Fruit fly (Drosophila melanogaster) whole organism, embryonic: ENCODE measurements around the gene Mad.

Experiments used
- Ada2b ChIP-seq: fragments of 200-800 bp; sonication (Bioruptor generic); IDR thresholded peaks from 2 replicates; pipeline ENCODE4 v1.3.6; 2022; ENCODE audit warnings: missing biosample characterization, missing genetic modification characterization
- Aef1 ChIP-seq: fragments of 200-800 bp; sonication (Bioruptor generic); IDR thresholded peaks from 3 replicates; pipeline ENCODE4 v1.3.6; 2022; ENCODE audit warnings: missing biosample characterization, missing genetic modification characterization
- CG10209 ChIP-seq: fragments of 200-800 bp; sonication (Bioruptor generic); optimal IDR thresholded peaks from 3 replicates; lab custom pipeline; 2017; ENCODE audit warnings: missing biosample characterization, mild to moderate bottlenecking, missing genetic modification characterization, missing genetic modification reagents
- CG1024 ChIP-seq: fragments of 200-800 bp; sonication (Bioruptor generic); IDR thresholded peaks from 2 replicates; pipeline ENCODE4 v1.3.6; 2022; ENCODE audit warnings: missing biosample characterization, missing genetic modification characterization
- CG10274 ChIP-seq: fragments of 200-800 bp; sonication (Bioruptor generic); optimal IDR thresholded peaks from 3 replicates; lab custom pipeline; 2017; ENCODE audit warnings: missing biosample characterization, mild to moderate bottlenecking, missing genetic modification characterization
- CG10543 ChIP-seq: fragments of 200-800 bp; sonication (Bioruptor generic); optimal IDR thresholded peaks from 3 replicates; lab custom pipeline; 2017; ENCODE audit warnings: missing biosample characterization, mild to moderate bottlenecking, missing genetic modification characterization, moderate library complexity
- CG10654 ChIP-seq: fragments of 200-800 bp; sonication (Bioruptor generic); optimal IDR thresholded peaks from 2 replicates; lab custom pipeline; 2016; ENCODE audit warnings: missing biosample characterization, missing genetic modification characterization
- CG12219 ChIP-seq: fragments of 200-800 bp; sonication (Bioruptor generic); optimal IDR thresholded peaks from 3 replicates; lab custom pipeline; 2018; ENCODE audit warnings: missing biosample characterization, mild to moderate bottlenecking, missing genetic modification characterization
- CG14667 ChIP-seq: fragments of 200-800 bp; sonication (Bioruptor generic); IDR thresholded peaks from 2 replicates; pipeline ENCODE4 v1.3.6; 2022; ENCODE audit warnings: missing biosample characterization, missing genetic modification characterization
- CG14710 ChIP-seq: fragments of 200-800 bp; sonication (Bioruptor generic); optimal IDR thresholded peaks from 3 replicates; lab custom pipeline; 2019; ENCODE audit warnings: missing biosample characterization, mild to moderate bottlenecking, missing genetic modification characterization, moderate library complexity
- CG16813 ChIP-seq: fragments of 200-800 bp; sonication (Bioruptor generic); IDR thresholded peaks from 3 replicates; pipeline ENCODE4 v1.3.6; 2022; ENCODE audit warnings: missing biosample characterization, missing genetic modification characterization; ENCODE audit not compliant: partially characterized antibody
- CG17328 ChIP-seq: fragments of 200-800 bp; sonication (Bioruptor generic); IDR thresholded peaks from 2 replicates; pipeline ENCODE4 v1.3.6; 2022; ENCODE audit warnings: missing biosample characterization, missing genetic modification characterization
- CG17612 ChIP-seq: fragments of 200-800 bp; sonication (Bioruptor generic); IDR thresholded peaks from 2 replicates; pipeline ENCODE4 v1.3.6; 2022; ENCODE audit warnings: missing biosample characterization, missing genetic modification characterization
- CG3163 ChIP-seq: fragments of 200-800 bp; sonication (Bioruptor generic); optimal IDR thresholded peaks from 3 replicates; lab custom pipeline; 2016; ENCODE audit warnings: missing biosample characterization, missing genetic modification characterization
- CG6272 ChIP-seq: fragments of 200-800 bp; sonication (Bioruptor generic); IDR thresholded peaks from 2 replicates; pipeline ENCODE4 v1.3.6; 2022; ENCODE audit warnings: missing biosample characterization, missing genetic modification characterization
- CG7556 ChIP-seq: fragments of 200-800 bp; sonication (Bioruptor generic); optimal IDR thresholded peaks from 2 replicates; lab custom pipeline; 2017; ENCODE audit warnings: missing biosample characterization, mild to moderate bottlenecking, missing genetic modification characterization
- CG7745 ChIP-seq: fragments of 200-800 bp; sonication (Bioruptor generic); optimal IDR thresholded peaks from 2 replicates; lab custom pipeline; 2018; ENCODE audit warnings: missing biosample characterization, mild to moderate bottlenecking, missing genetic modification characterization, moderate library complexity
- CG7786 ChIP-seq: fragments of 200-800 bp; sonication (Bioruptor generic); optimal IDR thresholded peaks from 2 replicates; lab custom pipeline; 2016; ENCODE audit warnings: missing biosample characterization, missing genetic modification characterization
- CG7839 ChIP-seq: fragments of 200-800 bp; sonication (Bioruptor generic); optimal IDR thresholded peaks from 3 replicates; lab custom pipeline; 2018; ENCODE audit warnings: missing biosample characterization, mild to moderate bottlenecking, missing genetic modification characterization, moderate library complexity
- CG8089 ChIP-seq: fragments of 200-800 bp; sonication (Bioruptor generic); optimal IDR thresholded peaks from 3 replicates; lab custom pipeline; 2016; ENCODE audit warnings: missing biosample characterization, missing genetic modification characterization
- CHES-1-like ChIP-seq: fragments of 200-800 bp; sonication (Bioruptor generic); optimal IDR thresholded peaks from 2 replicates; lab custom pipeline; 2016; ENCODE audit warnings: missing biosample characterization, missing genetic modification characterization
- Chrac-16 ChIP-seq: fragments of 200-800 bp; sonication (Bioruptor generic); optimal IDR thresholded peaks from 3 replicates; lab custom pipeline; 2016; ENCODE audit warnings: missing biosample characterization, missing genetic modification characterization
- Dbx ChIP-seq: fragments of 200-800 bp; sonication (Bioruptor generic); IDR thresholded peaks from 3 replicates; pipeline ENCODE4 v1.3.6; 2022; ENCODE audit warnings: missing biosample characterization, missing genetic modification characterization
- E2f2 ChIP-seq: fragments of 200-800 bp; sonication (Bioruptor generic); IDR thresholded peaks from 2 replicates; pipeline ENCODE4 v1.3.6; 2022; ENCODE audit warnings: missing biosample characterization, missing genetic modification characterization
- ERR ChIP-seq: fragments of 200-800 bp; sonication (Bioruptor generic); optimal IDR thresholded peaks from 2 replicates; lab custom pipeline; 2016; ENCODE audit warnings: missing biosample characterization, missing genetic modification characterization
- Fer3 ChIP-seq: fragments of 200-800 bp; sonication (Bioruptor generic); optimal IDR thresholded peaks from 2 replicates; lab custom pipeline; 2018; ENCODE audit warnings: missing biosample characterization, mild to moderate bottlenecking, missing genetic modification characterization, moderate library complexity
- HLH4C ChIP-seq: fragments of 200-800 bp; sonication (Bioruptor generic); IDR thresholded peaks from 3 replicates; pipeline ENCODE4 v1.3.6; 2022; ENCODE audit warnings: missing biosample characterization, missing genetic modification characterization; ENCODE audit not compliant: partially characterized antibody
- HmgD ChIP-seq: fragments of 200-800 bp; sonication (Bioruptor generic); optimal IDR thresholded peaks from 3 replicates; lab custom pipeline; 2016; ENCODE audit warnings: missing biosample characterization, missing genetic modification characterization
- Mad ChIP-seq: fragments of 200-800 bp; sonication (Bioruptor generic); optimal IDR thresholded peaks from 2 replicates; lab custom pipeline; 2016; ENCODE audit warnings: missing biosample characterization, missing genetic modification characterization
- Max ChIP-seq: fragments of 200-800 bp; sonication (Bioruptor generic); optimal IDR thresholded peaks from 2 replicates; lab custom pipeline; 2016; ENCODE audit warnings: missing biosample characterization, mild to moderate bottlenecking, missing genetic modification characterization
- Nf-YC ChIP-seq: fragments of 200-800 bp; optimal IDR thresholded peaks from 3 replicates; lab custom pipeline; 2019; ENCODE audit warnings: missing biosample characterization, mild to moderate bottlenecking, missing genetic modification characterization, moderate library complexity
- Ptx1 ChIP-seq: fragments of 200-800 bp; sonication (Bioruptor generic); IDR thresholded peaks from 2 replicates; pipeline ENCODE4 v1.3.6; 2022; ENCODE audit warnings: missing biosample characterization, missing genetic modification characterization
- Rfx ChIP-seq: fragments of 200-800 bp; sonication (Bioruptor generic); IDR thresholded peaks from 2 replicates; pipeline ENCODE4 v1.3.6; 2022; ENCODE audit warnings: missing biosample characterization, missing genetic modification characterization
- Xbp1 ChIP-seq: fragments of 200-800 bp; sonication (Bioruptor generic); optimal IDR thresholded peaks from 3 replicates; lab custom pipeline; 2016; ENCODE audit warnings: missing biosample characterization, mild to moderate bottlenecking, missing genetic modification characterization
- YL-1 ChIP-seq: fragments of 200-800 bp; sonication (Bioruptor generic); optimal IDR thresholded peaks from 3 replicates; lab custom pipeline; 2017; ENCODE audit warnings: missing biosample characterization, mild to moderate bottlenecking, missing genetic modification characterization
- abd-A ChIP-seq: fragments of 200-800 bp; sonication (Bioruptor generic); optimal IDR thresholded peaks from 3 replicates; lab custom pipeline; 2019; ENCODE audit warnings: missing biosample characterization, mild to moderate bottlenecking, missing genetic modification characterization, moderate library complexity
- ash1 ChIP-seq: fragments of 200-800 bp; sonication (Bioruptor generic); optimal IDR thresholded peaks from 2 replicates; lab custom pipeline; 2018; ENCODE audit warnings: missing biosample characterization, mild to moderate bottlenecking, missing genetic modification characterization
- cg ChIP-seq: fragments of 200-800 bp; sonication (Bioruptor generic); optimal IDR thresholded peaks from 3 replicates; lab custom pipeline; 2019; ENCODE audit warnings: missing biosample characterization, mild to moderate bottlenecking, missing genetic modification characterization, moderate library complexity
- fd102C ChIP-seq: fragments of 200-800 bp; sonication (Bioruptor generic); optimal IDR thresholded peaks from 2 replicates; lab custom pipeline; 2018; ENCODE audit warnings: missing biosample characterization, mild to moderate bottlenecking, missing genetic modification characterization, moderate library complexity
- fd96Cb ChIP-seq: fragments of 200-800 bp; sonication (Bioruptor generic); optimal IDR thresholded peaks from 2 replicates; lab custom pipeline; 2018; ENCODE audit warnings: missing biosample characterization, mild to moderate bottlenecking, missing genetic modification characterization, moderate library complexity
- fru ChIP-seq: fragments of >200 bp; optimal IDR thresholded peaks from 2 replicates; lab custom pipeline; 2017
- gsb ChIP-seq: fragments of 200-800 bp; sonication (Bioruptor generic); IDR thresholded peaks from 2 replicates; pipeline ENCODE4 v1.3.6; 2022; ENCODE audit warnings: missing biosample characterization, missing genetic modification characterization
- insv ChIP-seq, 2 experiments: fragments of 200-800 bp; sonication (Bioruptor generic); optimal IDR thresholded peaks; 3 replicates each; lab custom pipeline; 2016 to 2018; ENCODE audit warnings: missing biosample characterization in 2 of 2, missing genetic modification characterization in 2 of 2
- kay ChIP-seq: fragments of 200-800 bp; sonication (Bioruptor generic); optimal IDR thresholded peaks from 2 replicates; lab custom pipeline; 2016; ENCODE audit warnings: missing biosample characterization, missing genetic modification characterization
- prd ChIP-seq, 3 experiments: fragments of >200 bp in 2 of 3; fragments of 200-800 bp in 1 of 3; sonication (Bioruptor generic) in 1 of 3; optimal IDR thresholded peaks in 2 of 3; IDR thresholded peaks in 1 of 3; 2 replicates in 2 of 3; 3 replicates in 1 of 3; pipeline versions ENCODE4 v1.3.6 to Lab custom; 2017 to 2022; ENCODE audit warnings: missing biosample characterization in 1 of 3, missing genetic modification characterization in 1 of 3
- pzg ChIP-seq: fragments of 200-800 bp; sonication (Bioruptor generic); optimal IDR thresholded peaks from 3 replicates; lab custom pipeline; 2018; ENCODE audit warnings: missing biosample characterization, mild to moderate bottlenecking, missing genetic modification characterization, moderate library complexity
- repo ChIP-seq: fragments of 200-800 bp; sonication (Bioruptor generic); optimal IDR thresholded peaks from 2 replicates; lab custom pipeline; 2016; ENCODE audit warnings: missing biosample characterization, missing genetic modification characterization
- sd ChIP-seq: fragments of 200-800 bp; sonication (Bioruptor generic); optimal IDR thresholded peaks from 3 replicates; lab custom pipeline; 2018; ENCODE audit warnings: missing biosample characterization, mild to moderate bottlenecking, missing genetic modification characterization, moderate library complexity
- ssp ChIP-seq: fragments of 200-800 bp; sonication (Bioruptor generic); IDR thresholded peaks from 2 replicates; pipeline ENCODE4 v1.3.6; 2022; ENCODE audit warnings: missing biosample characterization, missing genetic modification characterization
- stc ChIP-seq: fragments of 200-800 bp; sonication (Bioruptor generic); IDR thresholded peaks from 2 replicates; pipeline ENCODE4 v1.3.6; 2022; ENCODE audit warnings: missing biosample characterization, missing genetic modification characterization
- ttk ChIP-seq: fragments of 200-800 bp; sonication (Bioruptor generic); IDR thresholded peaks from 2 replicates; pipeline ENCODE4 v2.1.2; 2022; ENCODE audit warnings: missing biosample characterization, missing genetic modification characterization
- yki ChIP-seq: fragments of >200 bp; optimal IDR thresholded peaks from 3 replicates; lab custom pipeline; 2018

The Mad gene

DNA sequence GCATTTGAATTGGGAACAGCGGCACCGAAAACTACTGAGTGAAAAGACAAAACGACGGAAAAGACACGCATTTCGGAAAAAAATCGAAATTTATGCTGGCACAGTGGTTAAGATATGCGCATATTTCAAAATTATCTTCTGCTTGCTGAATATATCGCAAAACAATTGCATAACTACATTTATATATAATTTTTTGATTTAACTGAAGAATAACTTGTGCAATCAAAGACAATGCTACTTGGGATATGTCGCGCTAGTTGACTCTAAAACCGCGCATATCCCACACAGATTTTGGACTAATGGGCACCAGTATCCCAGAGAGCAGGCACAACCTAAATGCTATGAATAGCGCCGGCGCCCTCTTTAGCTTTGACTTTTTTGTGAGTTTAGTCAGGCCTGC lies 58.6 kb downstream of the Mad start (continued):
- TF ChIP-seq CG16813, result no peak
- no peak for TF ChIP-seq E2f2
- TF ChIP-seq CG17612 (GFP tag; lab: Robert Waterston, UW), result no peak
- peak; percentile 4 for TF ChIP-seq CG14710 (tag; lab: Kevin White, UChicago)
- TF ChIP-seq fru, result no peak
- TF ChIP-seq CG17328 (GFP tag; lab: Robert Waterston, UW), result peak; percentile 60
- TF ChIP-seq Fer3 (tag; lab: Kevin White, UChicago), result no peak
- TF ChIP-seq HLH4C, result no peak
- TF ChIP-seq Mad (GFP tag; lab: Kevin White, UChicago), result no peak
- TF ChIP-seq CG10543 (GFP tag; lab: Kevin White, UChicago), result no peak
- TF ChIP-seq HmgD (GFP tag; lab: Kevin White, UChicago), result no peak
- TF ChIP-seq CG3163, result no peak
- peak; percentile 44 for TF ChIP-seq CG7839 (tag; lab: Kevin White, UChicago)
- no peak for TF ChIP-seq Chrac-16 (GFP tag; lab: Kevin White, UChicago)
- TF ChIP-seq stc (GFP tag; lab: Robert Waterston, UW), result peak; percentile 83
- TF ChIP-seq Max (GFP tag; lab: Kevin White, UChicago), result no peak
- TF ChIP-seq Aef1 (GFP tag; lab: Robert Waterston, UW), result peak; percentile 45; the same call in 2 of the 3 replicates
- TF ChIP-seq repo, result no peak
- peak; percentile 40 for TF ChIP-seq CG7556 (GFP tag; lab: Kevin White, UChicago)
- no peak for TF ChIP-seq sd
- TF ChIP-seq Xbp1, result peak; percentile 55
- no peak for TF ChIP-seq YL-1 (GFP tag; lab: Kevin White, UChicago)
- no peak; the same call in 1 of the 2 replicates for TF ChIP-seq CG1024 (GFP tag; lab: Robert Waterston, UW)
- TF ChIP-seq CG7786 (GFP tag; lab: Kevin White, UChicago), result peak; percentile 10
- no peak for TF ChIP-seq gsb (GFP tag; lab: Robert Waterston, UW)
- peak; percentile 76 for TF ChIP-seq Ptx1 (GFP tag; lab: Robert Waterston, UW)
- TF ChIP-seq ttk, result peak; percentile 63
- TF ChIP-seq CG7745 (tag; lab: Kevin White, UChicago), result no peak
- 0 out of 2 replicates have a peak, but pooled peaks have one; percentile 19 for TF ChIP-seq ssp (GFP tag; lab: Robert Waterston, UW)
- TF ChIP-seq ERR (GFP tag; lab: Kevin White, UChicago), result no peak
- no peak for TF ChIP-seq CHES-1-like
- no peak for TF ChIP-seq fd102C
- peak; percentile 67 for TF ChIP-seq CG14667 (GFP tag; lab: Robert Waterston, UW)
- TF ChIP-seq cg (GFP tag; lab: Kevin White, UChicago), result no peak
- no peak for TF ChIP-seq pzg (GFP tag; lab: Kevin White, UChicago)
- TF ChIP-seq Nf-YC (tag; lab: Kevin White, UChicago), result no peak
- TF ChIP-seq CG12219 (GFP tag; lab: Kevin White, UChicago), result peak; percentile 52
- TF ChIP-seq Dbx (GFP tag; lab: Robert Waterston, UW), result no peak
- TF ChIP-seq CG6272, result peak; percentile 31; the same call in 1 of the 2 replicates
- no peak for TF ChIP-seq prd (optimal IDR thresholded peaks at IDR 0.05; lab: Kevin White, UChicago)
- peak; percentile 68 for TF ChIP-seq prd (GFP tag; IDR thresholded peaks at IDR 0.05; lab: Robert Waterston, UW)
- no peak for TF ChIP-seq CG10654 (GFP tag; lab: Kevin White, UChicago)
- TF ChIP-seq fd96Cb, result peak; percentile 56
- TF ChIP-seq kay (GFP tag; lab: Kevin White, UChicago), result no peak
- peak; percentile 40; the same call in 1 of the 2 replicates for TF ChIP-seq Rfx (GFP tag; lab: Robert Waterston, UW)
- peak; percentile 7 for TF ChIP-seq CG10274
- TF ChIP-seq Ada2b (GFP tag; lab: Robert Waterston, UW), result peak; percentile 39; the same call in 1 of the 2 replicates
- no peak for TF ChIP-seq ash1
- TF ChIP-seq yki (lab: Kevin White, UChicago), result no peak
- no peak for TF ChIP-seq insv (GFP tag; optimal IDR thresholded peaks at IDR 0.05; lab: Kevin White, UChicago)
- TF ChIP-seq abd-A (tag; lab: Kevin White, UChicago), result no peak
- TF ChIP-seq CG10209 (GFP tag; lab: Kevin White, UChicago), result no peak
- TF ChIP-seq CG8089 (GFP tag; lab: Kevin White, UChicago), result peak; percentile 2
